Worm (Caenorhabditis elegans): ENCODE results near the gene ZK185.3.

- no peak for TF ChIP-seq unc-62 (GFP tag; optimal IDR thresholded peaks at IDR 0.05)
- no peak for TF ChIP-seq elt-3 (tag; optimal IDR thresholded peaks at IDR 0.05)
- TF ChIP-seq snpc-4 (tag; optimal IDR thresholded peaks at IDR 0.05) = no peak
- TF ChIP-seq sptf-1 (tag; optimal IDR thresholded peaks at IDR 0.05) = no peak
- TF ChIP-seq lin-13 (tag; optimal IDR thresholded peaks at IDR 0.05) = no peak
- no peak for TF ChIP-seq nhr-28 (tag; optimal IDR thresholded peaks at IDR 0.05)
- TF ChIP-seq ceh-83 (GFP tag; optimal IDR thresholded peaks at IDR 0.05) = no peak
- no peak for TF ChIP-seq nhr-237 (tag; optimal IDR thresholded peaks at IDR 0.05)
- no peak for TF ChIP-seq lsy-2 (tag; optimal IDR thresholded peaks at IDR 0.05)
- TF ChIP-seq ztf-11 (tag; optimal IDR thresholded peaks at IDR 0.05) = no peak
- TF ChIP-seq ham-2 (GFP tag; optimal IDR thresholded peaks at IDR 0.05) = no peak
- no peak for TF ChIP-seq ces-1 (GFP tag; optimal IDR thresholded peaks at IDR 0.05)
- TF ChIP-seq lin-32 (GFP tag; optimal IDR thresholded peaks at IDR 0.05) = no peak
- no peak for TF ChIP-seq zip-8 (tag; optimal IDR thresholded peaks at IDR 0.05)
These were observed 45.7 kb downstream of the ZK185.3 start for ce11 chrIV:4484555-4484954.

All from whole organism, mixed stage, embryonic.